Worm (Caenorhabditis elegans) whole organism, L1 larva: ENCODE measurements around the gene ZK1290.13.

ENCODE experiments used
- C04F5.9 ChIP-seq: sonication (generic microtip); optimal IDR thresholded peaks from 2 replicates; lab custom pipeline; 2016; ENCODE audit warnings: missing genetic modification characterization, missing compliant biosample characterization
- F16B12.6 ChIP-seq: fragments of 150-350 bp; optimal IDR thresholded peaks from 2 replicates; lab custom pipeline; 2014; ENCODE audit warnings: missing biosample characterization, missing genetic modification characterization
- Y116A8C.19 ChIP-seq: sonication (generic microtip); optimal IDR thresholded peaks from 2 replicates; lab custom pipeline; 2016; ENCODE audit warnings: missing compliant biosample characterization, missing genetic modification characterization, borderline replicate concordance
- aha-1 ChIP-seq: fragments of 150-350 bp; optimal IDR thresholded peaks from 2 replicates; lab custom pipeline; 2014; ENCODE audit warnings: missing biosample characterization, missing genetic modification characterization
- alr-1 ChIP-seq: fragments of 200-800 bp; sonication (Bioruptor generic); optimal IDR thresholded peaks from 2 replicates; lab custom pipeline; 2018; ENCODE audit warnings: borderline replicate concordance, mild to moderate bottlenecking, missing genetic modification characterization, missing compliant biosample characterization
- ama-1 ChIP-seq: fragments of 150-350 bp; optimal IDR thresholded peaks from 2 replicates; lab custom pipeline; 2014
- ceh-88 ChIP-seq: fragments of 200-800 bp; sonication (Bioruptor generic); IDR thresholded peaks from 2 replicates; pipeline ENCODE4 v1.3.6; 2022; ENCODE audit warnings: missing genetic modification characterization, missing compliant biosample characterization
- ceh-90 ChIP-seq: sonication (generic microtip); optimal IDR thresholded peaks from 2 replicates; lab custom pipeline; 2016; ENCODE audit warnings: missing genetic modification characterization, missing compliant biosample characterization
- efl-1 ChIP-seq, 4 experiments: fragments of 150-350 bp; optimal IDR thresholded peaks in 3 of 4; peaks in 1 of 4; 1 replicate in 1 of 4; 2 replicates in 3 of 4; lab custom pipeline; 2014; ENCODE audit warnings: missing biosample characterization in 2 of 4, missing genetic modification characterization in 2 of 4, missing genetic modification reagents in 2 of 4
- elt-2 ChIP-seq: sonication (generic microtip); optimal IDR thresholded peaks from 2 replicates; lab custom pipeline; 2016; ENCODE audit warnings: missing genetic modification characterization, mild to moderate bottlenecking, inconsistent platforms, missing compliant biosample characterization, missing genetic modification reagents
- elt-3 ChIP-seq, 6 experiments: fragments of 150-350 bp in 1 of 6; sonication (generic microtip); optimal IDR thresholded peaks; 2 replicates each; lab custom pipeline; 2017 to 2018; ENCODE audit warnings: missing biosample characterization in 6 of 6, missing genetic modification characterization in 6 of 6, inconsistent platforms in 1 of 6
- fkh-8 ChIP-seq: sonication (generic microtip); optimal IDR thresholded peaks from 2 replicates; lab custom pipeline; 2016; ENCODE audit warnings: mild to moderate bottlenecking, missing genetic modification characterization, missing compliant biosample characterization
- fos-1 ChIP-seq: fragments of 150-350 bp; optimal IDR thresholded peaks from 2 replicates; lab custom pipeline; 2014; ENCODE audit warnings: missing biosample characterization, missing genetic modification characterization
- grh-1 ChIP-seq: fragments of 200-800 bp; sonication (Bioruptor generic); IDR thresholded peaks from 2 replicates; pipeline ENCODE4 v1.3.6; 2022; ENCODE audit warnings: missing genetic modification reagents, missing genetic modification characterization, missing compliant biosample characterization
- hlh-4 ChIP-seq: sonication (generic microtip); optimal IDR thresholded peaks from 2 replicates; lab custom pipeline; 2016; ENCODE audit warnings: mild to moderate bottlenecking, missing genetic modification characterization, missing compliant biosample characterization
- hpl-2 ChIP-seq: fragments of 150-350 bp; optimal IDR thresholded peaks from 2 replicates; lab custom pipeline; 2014; ENCODE audit warnings: missing biosample characterization, missing genetic modification reagents, missing genetic modification characterization
- lin-13 ChIP-seq: fragments of 150-350 bp; optimal IDR thresholded peaks from 2 replicates; lab custom pipeline; 2014; ENCODE audit warnings: missing biosample characterization, missing genetic modification reagents, missing genetic modification characterization
- lin-14 ChIP-seq: fragments of 200-800 bp; sonication (Bioruptor generic); optimal IDR thresholded peaks from 2 replicates; lab custom pipeline; 2018; ENCODE audit warnings: mild to moderate bottlenecking, missing genetic modification characterization, moderate library complexity, missing compliant biosample characterization
- lin-15B ChIP-seq: fragments of 150-350 bp; sonication (generic microtip); optimal IDR thresholded peaks from 3 replicates; lab custom pipeline; 2014; ENCODE audit warnings: missing biosample characterization, missing genetic modification characterization
- lir-3 ChIP-seq: sonication (generic microtip); optimal IDR thresholded peaks from 2 replicates; lab custom pipeline; 2016; ENCODE audit warnings: mild to moderate bottlenecking, missing genetic modification characterization, moderate library complexity, missing compliant biosample characterization; ENCODE audit not compliant: poor library complexity
- mab-9 ChIP-seq: fragments of 200-800 bp; sonication (Bioruptor generic); IDR thresholded peaks from 2 replicates; pipeline ENCODE4 v1.3.6; 2022; ENCODE audit warnings: missing genetic modification reagents, missing genetic modification characterization, missing compliant biosample characterization
- mdl-1 ChIP-seq, 2 experiments: fragments of 150-350 bp; optimal IDR thresholded peaks; 2 replicates each; lab custom pipeline; 2014 to 2017; ENCODE audit warnings: missing biosample characterization in 2 of 2, missing genetic modification characterization in 2 of 2, inconsistent platforms in 1 of 2
- mef-2 ChIP-seq: fragments of 150-350 bp; optimal IDR thresholded peaks from 2 replicates; lab custom pipeline; 2014; ENCODE audit warnings: missing biosample characterization, missing genetic modification characterization
- nhr-11 ChIP-seq: fragments of 150-350 bp; optimal IDR thresholded peaks from 2 replicates; lab custom pipeline; 2014; ENCODE audit warnings: missing biosample characterization, missing genetic modification characterization
- nhr-19 ChIP-seq: fragments of 200-800 bp; sonication (Bioruptor generic); conservative IDR thresholded peaks from 2 replicates; pipeline ENCODE4 v1.3.6; 2022; ENCODE audit warnings: missing genetic modification characterization, missing compliant biosample characterization
- nhr-20 ChIP-seq: sonication (generic microtip); optimal IDR thresholded peaks from 2 replicates; lab custom pipeline; 2016; ENCODE audit warnings: mild to moderate bottlenecking, missing genetic modification characterization, missing compliant biosample characterization
- nhr-237 ChIP-seq: fragments of 150-350 bp; optimal IDR thresholded peaks from 2 replicates; lab custom pipeline; 2014; ENCODE audit warnings: missing biosample characterization, missing genetic modification characterization
- nhr-84 ChIP-seq: sonication (generic microtip); optimal IDR thresholded peaks from 2 replicates; lab custom pipeline; 2017; ENCODE audit warnings: missing biosample characterization, missing genetic modification characterization
- nhr-85 ChIP-seq: sonication (generic microtip); peaks from one replicate; lab custom pipeline; 2016; ENCODE audit warnings: missing genetic modification characterization, inconsistent platforms, missing compliant biosample characterization
- pax-3 ChIP-seq: fragments of 200-800 bp; sonication (Bioruptor generic); optimal IDR thresholded peaks from 2 replicates; lab custom pipeline; 2018; ENCODE audit warnings: mild to moderate bottlenecking, missing genetic modification characterization, moderate library complexity, missing compliant biosample characterization
- snpc-4 ChIP-seq: fragments of 150-350 bp; optimal IDR thresholded peaks from 2 replicates; lab custom pipeline; 2014; ENCODE audit warnings: missing biosample characterization, missing genetic modification characterization
- swsn-7 ChIP-seq: sonication (generic microtip); optimal IDR thresholded peaks from 2 replicates; lab custom pipeline; 2016; ENCODE audit warnings: missing genetic modification characterization, missing compliant biosample characterization
- unc-30 ChIP-seq: sonication (generic microtip); optimal IDR thresholded peaks from 2 replicates; lab custom pipeline; 2017; ENCODE audit warnings: missing biosample characterization, missing genetic modification characterization
- unc-62 ChIP-seq: fragments of 150-350 bp; optimal IDR thresholded peaks from 2 replicates; lab custom pipeline; 2014; ENCODE audit warnings: missing biosample characterization, missing genetic modification reagents, missing genetic modification characterization
- unc-98 ChIP-seq: fragments of 200-800 bp; sonication (Bioruptor generic); IDR thresholded peaks from 2 replicates; pipeline ENCODE4 v1.3.6; 2022; ENCODE audit warnings: missing genetic modification characterization, missing compliant biosample characterization
- vab-15 ChIP-seq: sonication (generic microtip); optimal IDR thresholded peaks from 2 replicates; lab custom pipeline; 2017; ENCODE audit warnings: missing genotype, mild to moderate bottlenecking, missing genetic modification characterization, missing compliant biosample characterization
- ztf-4 ChIP-seq: fragments of 150-350 bp; optimal IDR thresholded peaks from 2 replicates; lab custom pipeline; 2014; ENCODE audit warnings: missing biosample characterization, missing genetic modification characterization

The ZK1290.13 gene

DNA sequence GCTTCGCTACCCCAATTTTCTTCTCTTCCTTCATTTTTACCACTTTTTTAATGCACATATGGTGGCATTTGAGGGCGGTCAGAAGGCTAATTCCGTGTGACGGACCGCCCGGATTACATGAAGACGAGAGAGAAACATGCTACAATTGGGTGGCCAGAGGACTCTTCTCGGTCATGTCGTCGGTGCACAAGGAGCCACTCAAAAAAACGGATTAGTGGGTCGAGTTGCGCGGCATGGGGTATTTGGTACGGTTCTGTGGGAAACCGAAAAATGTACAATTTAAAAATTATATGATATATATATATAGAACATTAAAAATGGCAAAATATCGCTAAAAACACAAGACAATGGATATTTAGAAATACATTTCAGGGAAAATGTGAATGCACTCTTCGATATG, 36.0 kb downstream of the ZK1290.13 start:
- no peak for TF ChIP-seq unc-98 (GFP tag; lab: Robert Waterston, UW)
- TF ChIP-seq lin-14 (GFP tag; lab: Kevin White, UChicago), result peak; percentile 8

DNA sequence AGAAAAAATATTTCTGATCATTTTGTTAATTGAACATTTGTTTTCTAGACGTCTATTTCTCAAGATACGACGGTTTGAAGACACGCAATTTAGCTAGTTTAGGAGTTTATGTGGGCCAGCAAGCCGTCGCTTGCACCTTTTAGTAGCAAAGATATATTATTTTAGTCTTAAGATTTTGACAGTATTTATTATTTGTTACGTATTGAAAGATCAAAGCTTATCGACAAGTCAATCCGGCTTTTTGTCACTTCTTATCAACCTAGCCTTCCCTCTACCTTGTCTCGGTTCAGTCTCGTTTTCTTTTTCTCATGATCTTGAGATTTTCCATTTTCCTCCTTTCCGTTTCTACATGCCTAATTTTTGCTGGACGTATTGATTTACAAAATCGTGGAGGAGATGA, 39.3 kb downstream of the ZK1290.13 start, which contains the start of gene F35D2.2:
Gene F35D2.2 (plus strand): TSS at position 301 of the 400 bp plus-strand sequence.
- TF ChIP-seq lin-15B (no peak), nhr-20 (tag; lab: Kevin White, UChicago) (no peak), Y116A8C.19 (no peak), unc-30 (tag; lab: Kevin White, UChicago) (no peak), nhr-84 (tag; lab: Kevin White, UChicago) (no peak), hpl-2 (no peak), elt-2 (tag; lab: Kevin White, UChicago) (no peak), nhr-11 (tag; lab: Kevin White, UChicago) (no peak), F16B12.6 (no peak)

ce11 chrII:7575614-7576013, 40.8 kb downstream of the ZK1290.13 start, which contains the start of gene F35D2.1:
Gene F35D2.1, plus strand, starts transcription at chrII:7575914.
- no peak for TF ChIP-seq efl-1 (optimal IDR thresholded peaks at IDR 0.05; lab: Kevin White, UChicago)
- TF ChIP-seq efl-1 (GFP tag; optimal IDR thresholded peaks at IDR 0.05 in 1 of 2; lab: Kevin White, UChicago), result no peak
- no peak for TF ChIP-seq ztf-4 (tag; lab: Kevin White, UChicago)
- no peak for TF ChIP-seq grh-1 (GFP tag; lab: Robert Waterston, UW)
- no peak for TF ChIP-seq lin-13
- TF ChIP-seq mab-9 (GFP tag; lab: Robert Waterston, UW), result no peak
- TF ChIP-seq aha-1, result no peak
- no peak for TF ChIP-seq fos-1 (tag; lab: Kevin White, UChicago)
- no peak for TF ChIP-seq unc-62
- TF ChIP-seq pax-3 (tag; lab: Kevin White, UChicago), result no peak
- TF ChIP-seq ceh-88 (GFP tag; lab: Robert Waterston, UW), result no peak
- no peak for TF ChIP-seq swsn-7
- TF ChIP-seq fkh-8 (tag; lab: Kevin White, UChicago), result no peak
- no peak for TF ChIP-seq vab-15 (tag; lab: Kevin White, UChicago)
- no peak for TF ChIP-seq snpc-4 (tag; lab: Kevin White, UChicago)
- no peak for TF ChIP-seq mdl-1 (tag; optimal IDR thresholded peaks at IDR 0.05; lab: Kevin White, UChicago)
- TF ChIP-seq, all 84 proteins: peak for 0

DNA sequence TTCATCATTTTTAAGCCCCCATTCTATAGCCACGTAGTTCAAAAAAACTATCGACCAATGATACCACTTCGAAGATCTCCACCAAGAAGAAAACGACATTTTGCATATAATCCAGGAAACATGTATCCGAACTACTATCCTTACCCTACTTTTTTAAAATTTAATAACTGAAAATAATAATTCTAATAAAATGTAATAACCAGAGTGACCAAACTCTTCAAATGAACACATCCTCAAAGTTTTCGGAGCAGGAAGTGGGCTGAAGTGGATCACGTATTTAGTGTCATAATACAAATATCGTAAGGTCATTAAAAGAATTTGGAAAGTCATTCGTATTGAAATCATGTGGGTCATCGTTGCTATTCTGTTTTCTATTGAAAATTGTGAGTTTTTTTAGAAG, 42.6 kb downstream of the ZK1290.13 start, which contains the start of gene F35D2.6:
Gene F35D2.6 (plus strand): TSS at position 301 of the 400 bp plus-strand sequence.
- no peak for TF ChIP-seq mef-2 (tag; lab: Kevin White, UChicago)
- no peak for TF ChIP-seq ceh-90
- TF ChIP-seq elt-3 (tag; optimal IDR thresholded peaks at IDR 0.05; lab: Kevin White, UChicago), result no peak
- TF ChIP-seq ceh-88 (GFP tag; lab: Robert Waterston, UW), result no peak
- no peak for TF ChIP-seq nhr-19
- no peak for TF ChIP-seq mab-9 (GFP tag; lab: Robert Waterston, UW)
- TF ChIP-seq lir-3, result no peak
- TF ChIP-seq hlh-4, result no peak
- TF ChIP-seq efl-1 (optimal IDR thresholded peaks at IDR 0.05; lab: Kevin White, UChicago), result no peak
- no peak for TF ChIP-seq efl-1 (GFP tag; optimal IDR thresholded peaks at IDR 0.05 in 1 of 2; lab: Kevin White, UChicago)
- no peak for TF ChIP-seq nhr-237
- no peak for TF ChIP-seq fkh-8 (tag; lab: Kevin White, UChicago)
- no peak for TF ChIP-seq C04F5.9 (tag; lab: Kevin White, UChicago)
- TF ChIP-seq nhr-84 (tag; lab: Kevin White, UChicago), result no peak
- no peak for TF ChIP-seq ama-1
- no peak for TF ChIP-seq alr-1 (tag; lab: Kevin White, UChicago)
- TF ChIP-seq, all 84 proteins: peak for 0

- TF ChIP-seq nhr-85 (tag; lab: Kevin White, UChicago) (no peak), fkh-8 (tag; lab: Kevin White, UChicago) (peak; percentile 8)
These were observed 48.7 kb downstream of the ZK1290.13 start, which contains the start of gene mks-3 for ce11 chrII:7583555-7583954. Gene mks-3, minus strand, starts transcription at chrII:7583655.
